Worm (Caenorhabditis elegans) whole organism, L3 larva: ENCODE data around the gene F58A6.5.

Source experiments
- ZK546.5 ChIP-seq: sonication (generic microtip); optimal IDR thresholded peaks from 2 replicates; lab custom pipeline; 2017; ENCODE audit warnings: missing biosample characterization, missing genetic modification characterization
- elt-3 ChIP-seq, 3 experiments: fragments of 150-350 bp in 1 of 3; sonication (generic microtip) in 2 of 3; optimal IDR thresholded peaks; 2 replicates in 2 of 3; 4 replicates in 1 of 3; lab custom pipeline; 2014 to 2017; ENCODE audit warnings: missing biosample characterization in 3 of 3, missing genetic modification characterization in 3 of 3
- lin-15B ChIP-seq: fragments of 150-350 bp; optimal IDR thresholded peaks from 2 replicates; lab custom pipeline; 2014; ENCODE audit warnings: missing biosample characterization, missing genetic modification characterization
- mdl-1 ChIP-seq: fragments of 150-350 bp; optimal IDR thresholded peaks from 2 replicates; lab custom pipeline; 2014; ENCODE audit warnings: missing biosample characterization, missing genetic modification characterization
- nhr-12 ChIP-seq: fragments of 150-350 bp; optimal IDR thresholded peaks from 2 replicates; lab custom pipeline; 2014; ENCODE audit warnings: missing biosample characterization, missing genetic modification characterization
- nhr-237 ChIP-seq: fragments of 150-350 bp; optimal IDR thresholded peaks from 2 replicates; lab custom pipeline; 2014; ENCODE audit warnings: missing biosample characterization, missing genetic modification characterization
- pha-4 ChIP-seq: fragments of 150-350 bp; optimal IDR thresholded peaks from 2 replicates; lab custom pipeline; 2014; ENCODE audit warnings: missing biosample characterization, missing genetic modification reagents, missing genetic modification characterization
- skn-1 ChIP-seq: fragments of 150-350 bp; optimal IDR thresholded peaks from 2 replicates; lab custom pipeline; 2014; ENCODE audit warnings: missing biosample characterization, missing genetic modification characterization
- unc-62 ChIP-seq: fragments of 150-350 bp; sonication (generic microtip); optimal IDR thresholded peaks from 4 replicates; lab custom pipeline; 2014; ENCODE audit warnings: missing biosample characterization, missing genetic modification reagents, missing genetic modification characterization

DNA sequence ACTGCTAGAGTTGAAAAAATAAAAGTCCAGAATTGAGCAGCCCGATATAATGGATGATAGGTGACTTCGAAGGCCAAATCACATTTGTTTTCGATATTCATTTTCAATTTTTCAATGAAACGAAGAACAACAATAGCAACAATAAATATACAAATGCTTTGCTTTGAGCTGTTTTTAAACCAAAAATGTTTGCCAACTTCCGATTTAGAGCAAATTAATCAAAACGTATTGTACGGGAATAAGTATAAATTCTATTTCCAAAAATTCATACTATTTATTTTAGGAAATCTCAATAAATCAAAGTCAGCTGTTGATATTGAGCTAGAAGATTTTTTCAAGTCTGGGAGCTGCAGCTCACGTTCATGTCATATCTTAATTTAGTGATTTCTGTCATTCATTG lies 22.7 kb upstream of the F58A6.5 start, which contains the start of gene srb-1:
- TF ChIP-seq nhr-12 (tag; lab: Kevin White, UChicago) = no peak
- TF ChIP-seq pha-4 = no peak
- no peak for TF ChIP-seq ZK546.5 (tag; lab: Kevin White, UChicago)
- TF ChIP-seq unc-62 (GFP tag; lab: Kevin White, UChicago) = no peak
- TF ChIP-seq elt-3 (tag; optimal IDR thresholded peaks at IDR 0.05; lab: Kevin White, UChicago) = no peak
- no peak for TF ChIP-seq skn-1 (tag; lab: Kevin White, UChicago)
- TF ChIP-seq nhr-237 = no peak
- no peak for TF ChIP-seq mdl-1 (tag; lab: Kevin White, UChicago)
- TF ChIP-seq lin-15B (tag; lab: Kevin White, UChicago) = no peak
